Worm (Caenorhabditis elegans) whole organism, young adult: Measurements from ENCODE around the gene frm-8.

Source experiments
- B0336.3 ChIP-seq: fragments of 200-800 bp; sonication (Bioruptor generic); IDR thresholded peaks from 2 replicates; pipeline ENCODE4 v1.3.6; 2022; ENCODE audit warnings: missing genetic modification characterization, missing compliant biosample characterization
- F10E7.11 ChIP-seq: sonication (generic microtip); optimal IDR thresholded peaks from 2 replicates; lab custom pipeline; 2017; ENCODE audit warnings: mild to moderate bottlenecking, missing genetic modification characterization, moderate library complexity, missing compliant biosample characterization
- F22D6.2 ChIP-seq: sonication (generic microtip); optimal IDR thresholded peaks from 2 replicates; lab custom pipeline; 2016; ENCODE audit warnings: mild to moderate bottlenecking, missing genetic modification characterization, missing compliant biosample characterization
- F37B4.10 ChIP-seq: fragments of 200-800 bp; sonication (Bioruptor generic); IDR thresholded peaks from 2 replicates; pipeline ENCODE4 v1.3.6; 2022; ENCODE audit warnings: missing genetic modification characterization, missing compliant biosample characterization
- F49E8.2 ChIP-seq: sonication (generic microtip); optimal IDR thresholded peaks from 3 replicates; lab custom pipeline; 2017; ENCODE audit warnings: missing genetic modification characterization, mild to moderate bottlenecking, missing compliant biosample characterization, antibody characterized with exemption, moderate library complexity; ENCODE audit not compliant: insufficient read depth
- F57A8.1 ChIP-seq: fragments of 200-800 bp; sonication (Bioruptor generic); optimal IDR thresholded peaks from 2 replicates; lab custom pipeline; 2018; ENCODE audit warnings: mild to moderate bottlenecking, missing genetic modification characterization, moderate library complexity, missing compliant biosample characterization
- K11D2.4 ChIP-seq: fragments of 200-800 bp; sonication (Bioruptor generic); IDR thresholded peaks from 2 replicates; pipeline ENCODE4 v1.3.6; 2022; ENCODE audit warnings: missing genetic modification reagents, missing genetic modification characterization, missing compliant biosample characterization
- K12H6.12 ChIP-seq: fragments of 200-800 bp; sonication (Bioruptor generic); optimal IDR thresholded peaks from 2 replicates; lab custom pipeline; 2018; ENCODE audit warnings: mild to moderate bottlenecking, missing genetic modification characterization, missing compliant biosample characterization
- T26A5.8 ChIP-seq: sonication (generic microtip); optimal IDR thresholded peaks from 2 replicates; lab custom pipeline; 2016; ENCODE audit warnings: missing genetic modification characterization, missing compliant biosample characterization
- ZK185.1 ChIP-seq: sonication (generic microtip); optimal IDR thresholded peaks from 2 replicates; lab custom pipeline; 2016; ENCODE audit warnings: mild to moderate bottlenecking, missing genetic modification characterization, missing compliant biosample characterization; ENCODE audit not compliant: poor library complexity, severe bottlenecking
- aptf-2 ChIP-seq: fragments of 200-800 bp; sonication (Bioruptor generic); conservative IDR thresholded peaks from 2 replicates; pipeline ENCODE4 v1.3.6; 2022; ENCODE audit warnings: missing genetic modification reagents, missing genetic modification characterization, missing compliant biosample characterization
- atf-7 ChIP-seq: sonication (generic microtip); optimal IDR thresholded peaks from 2 replicates; lab custom pipeline; 2017; ENCODE audit warnings: mild to moderate bottlenecking, missing genetic modification characterization, missing compliant biosample characterization
- attf-3 ChIP-seq: fragments of 200-800 bp; sonication (Bioruptor generic); conservative IDR thresholded peaks from 2 replicates; pipeline ENCODE4 v1.3.6; 2022; ENCODE audit warnings: missing genetic modification reagents, missing genetic modification characterization, missing compliant biosample characterization
- attf-5 ChIP-seq: fragments of 200-800 bp; sonication (Bioruptor generic); optimal IDR thresholded peaks from 2 replicates; lab custom pipeline; 2018; ENCODE audit warnings: mild to moderate bottlenecking, missing genetic modification characterization, missing compliant biosample characterization
- bed-2 ChIP-seq: fragments of 200-800 bp; sonication (Bioruptor generic); IDR thresholded peaks from 2 replicates; pipeline ENCODE4 v1.3.6; 2022; ENCODE audit warnings: missing genetic modification reagents, missing genetic modification characterization, missing compliant biosample characterization
- die-1 ChIP-seq: sonication (generic microtip); optimal IDR thresholded peaks from 2 replicates; lab custom pipeline; 2016; ENCODE audit warnings: missing genotype, mild to moderate bottlenecking, missing genetic modification characterization, missing compliant biosample characterization
- dox-1 ChIP-seq: fragments of 200-800 bp; sonication (Bioruptor generic); IDR thresholded peaks from 2 replicates; pipeline ENCODE4 v1.3.6; 2022; ENCODE audit warnings: missing genetic modification reagents, missing genetic modification characterization, missing compliant biosample characterization
- ekl-4 ChIP-seq: fragments of 200-800 bp; sonication (Bioruptor generic); IDR thresholded peaks from 2 replicates; pipeline ENCODE4 v1.3.6; 2022; ENCODE audit warnings: missing genetic modification reagents, missing genetic modification characterization, missing compliant biosample characterization
- fkh-3 ChIP-seq: sonication (generic microtip); optimal IDR thresholded peaks from 2 replicates; lab custom pipeline; 2016; ENCODE audit warnings: mild to moderate bottlenecking, missing genetic modification characterization, missing compliant biosample characterization
- hlh-12 ChIP-seq: sonication (generic microtip); optimal IDR thresholded peaks from 2 replicates; lab custom pipeline; 2016; ENCODE audit warnings: missing genetic modification characterization, missing compliant biosample characterization
- hmg-1.2 ChIP-seq: fragments of 200-800 bp; sonication (Bioruptor generic); IDR thresholded peaks from 2 replicates; pipeline ENCODE4 v1.3.6; 2022; ENCODE audit warnings: missing genetic modification reagents, missing genetic modification characterization, missing compliant biosample characterization
- lin-40 ChIP-seq: sonication (generic microtip); optimal IDR thresholded peaks from 2 replicates; lab custom pipeline; 2016; ENCODE audit warnings: missing genetic modification characterization, mild to moderate bottlenecking, missing compliant biosample characterization, missing genotype, missing genetic modification reagents
- lir-1 ChIP-seq: fragments of 200-800 bp; sonication (Bioruptor generic); conservative IDR thresholded peaks from 2 replicates; pipeline ENCODE4 v1.3.6; 2022; ENCODE audit warnings: missing genetic modification reagents, missing genetic modification characterization, missing compliant biosample characterization
- lsl-1 ChIP-seq: fragments of 200-800 bp; sonication (Bioruptor generic); optimal IDR thresholded peaks from 2 replicates; lab custom pipeline; 2018; ENCODE audit warnings: mild to moderate bottlenecking, missing genetic modification characterization, moderate library complexity, missing compliant biosample characterization
- madf-10 ChIP-seq: sonication (generic microtip); optimal IDR thresholded peaks from 2 replicates; lab custom pipeline; 2016; ENCODE audit warnings: mild to moderate bottlenecking, missing genetic modification characterization, missing compliant biosample characterization
- madf-6 ChIP-seq: fragments of 200-800 bp; sonication (Bioruptor generic); IDR thresholded peaks from 2 replicates; pipeline ENCODE4 v1.3.6; 2022; ENCODE audit warnings: missing genetic modification reagents, missing genetic modification characterization, missing compliant biosample characterization
- mes-4 ChIP-seq: sonication (generic microtip); optimal IDR thresholded peaks from 2 replicates; lab custom pipeline; 2016; ENCODE audit warnings: missing genotype, missing genetic modification characterization, missing compliant biosample characterization
- nhr-80 ChIP-seq: sonication (generic microtip); optimal IDR thresholded peaks from 2 replicates; lab custom pipeline; 2016; ENCODE audit warnings: missing genetic modification characterization, missing compliant biosample characterization
- rpc-1 ChIP-seq, 2 experiments: fragments of 150-350 bp in 1 of 2; sonication (generic microtip) in 1 of 2; optimal IDR thresholded peaks; 2 replicates each; lab custom pipeline; 2014 to 2018; ENCODE audit warnings: missing biosample characterization in 1 of 2, missing genetic modification characterization in 1 of 2, missing genetic modification reagents in 1 of 2, missing genotype in 1 of 2
- tbx-9 ChIP-seq: sonication (generic microtip); optimal IDR thresholded peaks from 2 replicates; lab custom pipeline; 2016; ENCODE audit warnings: borderline replicate concordance, missing genetic modification characterization, inconsistent platforms, missing compliant biosample characterization
- tlf-1 ChIP-seq: fragments of 200-800 bp; sonication (Bioruptor generic); optimal IDR thresholded peaks from 2 replicates; lab custom pipeline; 2018; ENCODE audit warnings: mild to moderate bottlenecking, missing genetic modification characterization, missing compliant biosample characterization
- unc-62 ChIP-seq: fragments of 150-350 bp; optimal IDR thresholded peaks from 2 replicates; lab custom pipeline; 2014; ENCODE audit warnings: missing biosample characterization, missing genetic modification reagents, missing genetic modification characterization
- xnd-1 ChIP-seq: sonication (generic microtip); optimal IDR thresholded peaks from 2 replicates; lab custom pipeline; 2016; ENCODE audit warnings: missing genotype, missing genetic modification reagents, missing genetic modification characterization, missing compliant biosample characterization
- zfh-2 ChIP-seq: fragments of 200-800 bp; sonication (Bioruptor generic); conservative IDR thresholded peaks from 2 replicates; pipeline ENCODE4 v1.3.6; 2022; ENCODE audit warnings: missing genetic modification reagents, missing genetic modification characterization, missing compliant biosample characterization
- ztf-22 ChIP-seq: fragments of 200-800 bp; sonication (Bioruptor generic); optimal IDR thresholded peaks from 2 replicates; lab custom pipeline; 2018; ENCODE audit warnings: mild to moderate bottlenecking, missing genetic modification characterization, moderate library complexity, missing compliant biosample characterization
- ztf-28 ChIP-seq: fragments of 200-800 bp; sonication (Bioruptor generic); IDR thresholded peaks from 2 replicates; pipeline ENCODE4 v1.3.6; 2022; ENCODE audit warnings: missing genetic modification reagents, missing genetic modification characterization, missing compliant biosample characterization

The frm-8 gene

ce11 chrIII:3255575-3255974, 36.6 kb upstream of the frm-8 start, which contains the start of gene Y53G8AM.4 (continued):
- TF ChIP-seq K12H6.12 (tag; lab: Kevin White, UChicago), result no peak
- no peak for TF ChIP-seq rpc-1 (optimal IDR thresholded peaks at IDR 0.05; lab: Kevin White, UChicago)
- TF ChIP-seq rpc-1 (tag; optimal IDR thresholded peaks at IDR 0.05; lab: Kevin White, UChicago), result no peak

- TF ChIP-seq unc-62 (GFP tag; lab: Kevin White, UChicago) (no peak), lin-40 (tag; lab: Kevin White, UChicago) (no peak), hmg-1.2 (GFP tag; lab: Robert Waterston, UW) (peak; percentile 88), ztf-28 (GFP tag; lab: Robert Waterston, UW) (no peak), B0336.3 (GFP tag; lab: Robert Waterston, UW) (no peak)
Measured at ce11 chrIII:3255023-3255422, 36.1 kb upstream of the frm-8 start.

ce11 chrIII:3253736-3254135, 34.8 kb upstream of the frm-8 start:
- no peak for TF ChIP-seq lir-1 (GFP tag; lab: Robert Waterston, UW)
- peak; percentile 90 for TF ChIP-seq nhr-80 (tag; lab: Kevin White, UChicago)
- no peak for TF ChIP-seq K11D2.4
- TF ChIP-seq dox-1 (GFP tag; lab: Robert Waterston, UW), result 0 out of 2 replicates have a peak, but pooled peaks have one; percentile 12
- 0 out of 2 replicates have a peak, but pooled peaks have one; percentile 3 for TF ChIP-seq ekl-4 (GFP tag; lab: Robert Waterston, UW)

DNA sequence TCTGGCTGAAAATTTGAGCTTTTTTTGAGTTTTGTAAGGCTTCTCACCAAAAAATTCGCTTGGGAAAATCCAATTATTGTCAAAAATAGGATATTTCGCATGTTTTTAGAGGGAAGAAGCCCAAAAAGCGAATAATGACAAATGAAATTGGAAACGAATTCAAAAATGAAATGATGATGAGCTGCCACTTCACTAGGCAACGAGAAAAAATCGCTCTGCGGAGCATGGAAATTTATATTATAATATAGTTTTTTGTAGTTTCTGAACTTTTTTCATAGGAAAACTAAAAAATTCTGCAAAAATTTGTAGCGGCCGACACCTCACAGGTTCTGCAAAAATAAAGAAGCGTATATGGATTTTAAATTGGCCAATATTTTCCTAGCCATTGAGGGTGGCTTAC, 34.1 kb upstream of the frm-8 start, which contains the start of gene Y53G8AL.3:
Y53G8AL.3 (minus strand) TSS at position 101 of the 400 bp plus-strand sequence.
- TF ChIP-seq die-1 (tag; lab: Kevin White, UChicago), result no peak
- TF ChIP-seq unc-62 (GFP tag; lab: Kevin White, UChicago), result no peak
- TF ChIP-seq lsl-1 (GFP tag; lab: Kevin White, UChicago), result no peak
- TF ChIP-seq tbx-9 (tag; lab: Kevin White, UChicago), result no peak
- TF ChIP-seq lin-40 (tag; lab: Kevin White, UChicago), result no peak
- TF ChIP-seq aptf-2 (GFP tag; lab: Robert Waterston, UW), result no peak
- no peak for TF ChIP-seq xnd-1
- no peak for TF ChIP-seq F22D6.2 (tag; lab: Kevin White, UChicago)
- TF ChIP-seq mes-4 (tag; lab: Kevin White, UChicago), result no peak
- no peak for TF ChIP-seq fkh-3
- TF ChIP-seq F49E8.2, result no peak
- no peak for TF ChIP-seq madf-10 (tag; lab: Kevin White, UChicago)
- no peak for TF ChIP-seq T26A5.8 (tag; lab: Kevin White, UChicago)
- TF ChIP-seq tlf-1 (GFP tag; lab: Kevin White, UChicago), result no peak
- TF ChIP-seq, all 124 proteins: peak for 0

DNA sequence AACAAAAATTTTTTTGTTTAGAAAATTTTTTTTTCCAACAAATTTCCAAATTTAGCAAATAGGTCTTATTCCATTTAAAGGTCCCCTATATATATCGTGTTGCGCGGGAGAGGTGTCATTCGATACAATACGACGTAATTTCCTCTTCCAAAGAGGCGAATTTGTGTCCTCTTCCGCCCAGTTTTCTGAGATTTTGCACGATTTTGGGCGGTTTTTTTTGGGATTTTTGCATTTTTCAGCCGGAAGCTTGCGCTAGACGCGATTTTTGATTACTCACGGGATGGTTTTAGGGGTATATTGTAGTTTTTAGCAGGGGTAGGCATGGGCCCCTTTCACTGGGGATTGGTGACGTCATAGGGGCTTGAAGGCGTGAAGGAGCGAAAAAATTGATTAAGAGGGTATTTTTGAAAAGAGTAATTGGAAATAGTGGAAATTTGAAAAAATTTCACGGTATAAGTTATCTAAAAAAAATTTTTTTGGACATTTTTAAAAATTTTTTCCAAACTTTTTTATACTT, 31.7 kb upstream of the frm-8 start, which contains the start of gene Y53G8AL.4:
Y53G8AL.4 (minus strand) TSS at position 51 of the 517 bp plus-strand sequence.
- no peak for TF ChIP-seq F37B4.10 (GFP tag; lab: Robert Waterston, UW)
- no peak for TF ChIP-seq F10E7.11 (tag; lab: Kevin White, UChicago)
- no peak for TF ChIP-seq bed-2 (GFP tag; lab: Robert Waterston, UW)
- no peak for TF ChIP-seq zfh-2 (GFP tag; lab: Robert Waterston, UW)
- no peak for TF ChIP-seq ZK185.1
- no peak for TF ChIP-seq atf-7 (tag; lab: Kevin White, UChicago)
- no peak for TF ChIP-seq attf-5 (GFP tag; lab: Kevin White, UChicago)
- TF ChIP-seq ztf-22 (GFP tag; lab: Kevin White, UChicago), result no peak
- no peak for TF ChIP-seq F57A8.1 (GFP tag; lab: Kevin White, UChicago)
- no peak for TF ChIP-seq madf-6 (GFP tag; lab: Robert Waterston, UW)
- TF ChIP-seq hlh-12 (tag; lab: Kevin White, UChicago), result no peak
- no peak for TF ChIP-seq ekl-4 (GFP tag; lab: Robert Waterston, UW)
- no peak for TF ChIP-seq dox-1 (GFP tag; lab: Robert Waterston, UW)
- TF ChIP-seq attf-3, result no peak
